Worm (Caenorhabditis elegans) whole organism, L2 larva: Measurements from ENCODE around the gene srg-24.

Source experiments
- R02D3.7 ChIP-seq: fragments of 150-350 bp; optimal IDR thresholded peaks from 2 replicates; lab custom pipeline; 2014; ENCODE audit warnings: missing biosample characterization, missing genetic modification characterization
- aly-2 ChIP-seq: fragments of 150-350 bp; optimal IDR thresholded peaks from 2 replicates; lab custom pipeline; 2014; ENCODE audit warnings: missing biosample characterization, missing genetic modification characterization
- ama-1 ChIP-seq: fragments of 150-350 bp; optimal IDR thresholded peaks from 2 replicates; lab custom pipeline; 2018; ENCODE audit warnings: inconsistent platforms
- ceh-82 ChIP-seq: fragments of 150-350 bp; optimal IDR thresholded peaks from 2 replicates; lab custom pipeline; 2014; ENCODE audit warnings: missing biosample characterization, missing genetic modification characterization
- gmeb-1 ChIP-seq: fragments of 150-350 bp; optimal IDR thresholded peaks from 2 replicates; lab custom pipeline; 2014; ENCODE audit warnings: missing biosample characterization, missing genetic modification characterization
- lsy-2 ChIP-seq, 2 experiments: fragments of 150-350 bp in 1 of 2; sonication (generic microtip) in 1 of 2; optimal IDR thresholded peaks; 2 replicates each; lab custom pipeline; 2014 to 2017; ENCODE audit warnings: missing biosample characterization in 2 of 2, missing genetic modification characterization in 2 of 2
- nhr-10 ChIP-seq: sonication (generic microtip); optimal IDR thresholded peaks from 2 replicates; lab custom pipeline; 2017; ENCODE audit warnings: missing biosample characterization, missing genetic modification characterization
- nhr-11 ChIP-seq: fragments of 150-350 bp; optimal IDR thresholded peaks from 2 replicates; lab custom pipeline; 2014; ENCODE audit warnings: missing biosample characterization, missing genetic modification characterization
- nhr-77 ChIP-seq: fragments of 150-350 bp; optimal IDR thresholded peaks from 2 replicates; lab custom pipeline; 2014; ENCODE audit warnings: missing biosample characterization, missing genetic modification characterization

DNA sequence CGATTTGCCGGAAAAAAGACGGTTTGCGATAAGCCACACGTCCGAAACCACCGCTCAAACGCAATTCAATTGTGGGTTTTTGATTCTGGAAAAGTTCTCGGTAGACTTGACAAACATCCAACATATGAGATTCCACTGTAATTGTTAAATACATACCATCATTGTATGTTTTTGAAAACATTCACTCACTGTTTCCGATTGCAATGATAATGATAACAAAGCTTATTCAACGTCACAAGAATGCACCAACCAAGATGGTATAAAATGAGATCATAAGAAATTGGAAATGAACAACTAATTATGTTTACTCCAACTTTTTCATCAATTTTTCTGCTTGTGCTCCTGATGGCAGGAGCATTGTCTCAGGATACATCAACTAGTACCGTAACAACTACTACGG lies 5.3 kb upstream of the srg-24 start, which contains the start of gene clec-122:
- TF ChIP-seq aly-2, result no peak
- TF ChIP-seq nhr-11, result no peak
- no peak for TF ChIP-seq nhr-10 (tag; lab: Kevin White, UChicago)
- TF ChIP-seq ceh-82 (tag; lab: Kevin White, UChicago), result no peak
- TF ChIP-seq nhr-77 (tag; lab: Kevin White, UChicago), result no peak
- TF ChIP-seq gmeb-1 (tag; lab: Kevin White, UChicago), result no peak
- TF ChIP-seq lsy-2 (tag; optimal IDR thresholded peaks at IDR 0.05; lab: Kevin White, UChicago), result no peak
- TF ChIP-seq ama-1 (lab: Kevin White, UChicago), result no peak
- TF ChIP-seq R02D3.7 (tag; lab: Kevin White, UChicago), result no peak
